Worm (Caenorhabditis elegans) whole organism, mixed stage, embryonic: Measurements from ENCODE around the gene ZK105.5.

Experiments used
- M03D4.4 ChIP-seq: sonication (generic microtip); optimal IDR thresholded peaks from 2 replicates; lab custom pipeline; 2017; ENCODE audit warnings: mild to moderate bottlenecking, missing genetic modification characterization, missing compliant biosample characterization
- bed-3 ChIP-seq: fragments of 200-800 bp; sonication (Bioruptor generic); optimal IDR thresholded peaks from 3 replicates; lab custom pipeline; 2018; ENCODE audit warnings: mild to moderate bottlenecking, missing genetic modification characterization, moderate library complexity, missing compliant biosample characterization
- blmp-1 ChIP-seq: fragments of 150-350 bp; optimal IDR thresholded peaks from 2 replicates; lab custom pipeline; 2014; ENCODE audit warnings: missing biosample characterization, missing genetic modification characterization
- ceh-39 ChIP-seq: fragments of 150-350 bp; optimal IDR thresholded peaks from 2 replicates; lab custom pipeline; 2014; ENCODE audit warnings: missing biosample characterization, missing genetic modification characterization
- ceh-43 ChIP-seq: fragments of 200-800 bp; sonication (Bioruptor generic); optimal IDR thresholded peaks from 2 replicates; lab custom pipeline; 2018; ENCODE audit warnings: mild to moderate bottlenecking, missing genetic modification characterization, moderate library complexity, missing compliant biosample characterization
- ceh-83 ChIP-seq: fragments of 200-800 bp; sonication (Bioruptor generic); optimal IDR thresholded peaks from 2 replicates; lab custom pipeline; 2018; ENCODE audit warnings: mild to moderate bottlenecking, missing genetic modification characterization, missing compliant biosample characterization
- ces-1 ChIP-seq: fragments of 150-350 bp; optimal IDR thresholded peaks from 2 replicates; lab custom pipeline; 2014; ENCODE audit warnings: missing biosample characterization, missing genetic modification reagents, missing genetic modification characterization
- drap-1 ChIP-seq: fragments of 200-800 bp; sonication (Bioruptor generic); optimal IDR thresholded peaks from 3 replicates; lab custom pipeline; 2018; ENCODE audit warnings: mild to moderate bottlenecking, missing genetic modification characterization, missing compliant biosample characterization
- elt-1 ChIP-seq: sonication (generic microtip); optimal IDR thresholded peaks from 2 replicates; lab custom pipeline; 2017; ENCODE audit warnings: missing genetic modification characterization, mild to moderate bottlenecking, missing compliant biosample characterization, antibody characterized with exemption, moderate library complexity, borderline replicate concordance; ENCODE audit not compliant: insufficient read depth
- flh-1 ChIP-seq: fragments of 200-800 bp; sonication (Bioruptor generic); optimal IDR thresholded peaks from 2 replicates; lab custom pipeline; 2018; ENCODE audit warnings: mild to moderate bottlenecking, missing genetic modification characterization, moderate library complexity, missing compliant biosample characterization
- ham-2 ChIP-seq: fragments of 200-800 bp; sonication (Bioruptor generic); optimal IDR thresholded peaks from 2 replicates; lab custom pipeline; 2018; ENCODE audit warnings: mild to moderate bottlenecking, missing genetic modification characterization, missing compliant biosample characterization
- hlh-1 ChIP-seq: fragments of 150-350 bp; optimal IDR thresholded peaks from 2 replicates; lab custom pipeline; 2014; ENCODE audit warnings: missing biosample characterization, missing genetic modification reagents, missing genetic modification characterization
- lin-13 ChIP-seq: fragments of 150-350 bp; optimal IDR thresholded peaks from 2 replicates; lab custom pipeline; 2014; ENCODE audit warnings: missing biosample characterization, missing genetic modification characterization
- lin-32 ChIP-seq: fragments of 200-800 bp; sonication (Bioruptor generic); optimal IDR thresholded peaks from 2 replicates; lab custom pipeline; 2018; ENCODE audit warnings: mild to moderate bottlenecking, missing genetic modification characterization, missing compliant biosample characterization
- lsy-2 ChIP-seq: fragments of 150-350 bp; optimal IDR thresholded peaks from 2 replicates; lab custom pipeline; 2014; ENCODE audit warnings: missing biosample characterization, missing genetic modification characterization
- mab-5 ChIP-seq: fragments of 150-350 bp; optimal IDR thresholded peaks from 2 replicates; lab custom pipeline; 2014; ENCODE audit warnings: missing biosample characterization, missing genetic modification characterization
- mep-1 ChIP-seq: fragments of 150-350 bp; optimal IDR thresholded peaks from 2 replicates; lab custom pipeline; 2017; ENCODE audit warnings: missing biosample characterization, missing genetic modification reagents, missing genetic modification characterization, inconsistent platforms
- mls-2 ChIP-seq: sonication (generic microtip); optimal IDR thresholded peaks from 2 replicates; lab custom pipeline; 2016; ENCODE audit warnings: mild to moderate bottlenecking, missing genetic modification characterization, moderate library complexity, missing compliant biosample characterization
- nhr-12 ChIP-seq: fragments of 150-350 bp; optimal IDR thresholded peaks from 2 replicates; lab custom pipeline; 2014; ENCODE audit warnings: missing biosample characterization, missing genetic modification characterization
- nhr-2 ChIP-seq: fragments of 150-350 bp; optimal IDR thresholded peaks from 2 replicates; lab custom pipeline; 2014; ENCODE audit warnings: missing biosample characterization, missing genetic modification characterization
- nhr-237 ChIP-seq: fragments of 150-350 bp; optimal IDR thresholded peaks from 2 replicates; lab custom pipeline; 2014; ENCODE audit warnings: missing biosample characterization, missing genetic modification characterization
- nhr-28 ChIP-seq: fragments of 150-350 bp; optimal IDR thresholded peaks from 2 replicates; lab custom pipeline; 2014; ENCODE audit warnings: missing biosample characterization, missing genetic modification characterization
- nhr-76 ChIP-seq: sonication (generic microtip); optimal IDR thresholded peaks from 2 replicates; lab custom pipeline; 2017; ENCODE audit warnings: missing biosample characterization, missing genetic modification characterization
- pha-4 ChIP-seq: fragments of 150-350 bp; optimal IDR thresholded peaks from 2 replicates; lab custom pipeline; 2018; ENCODE audit warnings: missing biosample characterization, missing genetic modification reagents, missing genetic modification characterization
- snpc-4 ChIP-seq: fragments of 150-350 bp; optimal IDR thresholded peaks from 2 replicates; lab custom pipeline; 2014; ENCODE audit warnings: missing biosample characterization, missing genetic modification characterization
- sptf-1 ChIP-seq: sonication (generic microtip); optimal IDR thresholded peaks from 2 replicates; lab custom pipeline; 2017; ENCODE audit warnings: mild to moderate bottlenecking, missing genetic modification characterization, moderate library complexity, missing compliant biosample characterization
- tbx-8 ChIP-seq: fragments of 200-800 bp; sonication (Bioruptor generic); optimal IDR thresholded peaks from 2 replicates; lab custom pipeline; 2018; ENCODE audit warnings: mild to moderate bottlenecking, missing genetic modification characterization, moderate library complexity, missing compliant biosample characterization
- unc-120 ChIP-seq: sonication (generic microtip); optimal IDR thresholded peaks from 2 replicates; lab custom pipeline; 2017; ENCODE audit warnings: missing genetic modification characterization, missing compliant biosample characterization; ENCODE audit not compliant: poor library complexity, severe bottlenecking
- unc-39 ChIP-seq: fragments of 150-350 bp; optimal IDR thresholded peaks from 2 replicates; lab custom pipeline; 2014; ENCODE audit warnings: missing biosample characterization, missing genetic modification characterization
- unc-62 ChIP-seq: fragments of 150-350 bp; optimal IDR thresholded peaks from 2 replicates; lab custom pipeline; 2014; ENCODE audit warnings: missing biosample characterization, missing genetic modification reagents, missing genetic modification characterization
- zip-8 ChIP-seq: fragments of 150-350 bp; optimal IDR thresholded peaks from 2 replicates; lab custom pipeline; 2014; ENCODE audit warnings: missing biosample characterization, missing genetic modification characterization
- ztf-11 ChIP-seq: fragments of 150-350 bp; optimal IDR thresholded peaks from 2 replicates; lab custom pipeline; 2014; ENCODE audit warnings: missing biosample characterization, missing genetic modification characterization

The ZK105.5 gene

DNA sequence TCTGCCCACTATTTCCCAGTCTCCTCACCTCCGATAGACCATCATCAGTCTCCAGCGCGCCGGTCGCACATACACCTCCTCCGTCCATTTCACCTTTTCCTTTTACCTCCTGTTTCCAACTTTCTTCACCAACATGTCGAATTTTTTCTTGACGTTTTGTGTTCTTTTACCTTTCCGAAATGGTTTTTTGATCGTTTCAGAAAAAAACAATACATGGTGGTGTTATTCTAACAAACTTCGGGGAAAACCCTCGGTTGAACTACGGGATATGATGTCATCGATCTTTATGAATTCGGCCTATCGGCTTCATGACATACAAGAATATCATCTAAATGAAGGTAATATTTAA, 11.1 kb upstream of the ZK105.5 start, which contains the start of gene Y97E10C.1:
Gene Y97E10C.1 (plus strand): TSS at position 201 of the 349 bp plus-strand sequence.
- TF ChIP-seq ham-2 (no peak), nhr-12 (no peak), pha-4 (no peak), mep-1 (tag; lab: Kevin White, UChicago) (no peak), bed-3 (GFP tag; lab: Kevin White, UChicago) (no peak), mls-2 (tag; lab: Kevin White, UChicago) (no peak), lin-32 (GFP tag; lab: Kevin White, UChicago) (no peak), unc-62 (GFP tag; lab: Kevin White, UChicago) (no peak), tbx-8 (GFP tag; lab: Kevin White, UChicago) (no peak), ceh-43 (GFP tag; lab: Kevin White, UChicago) (no peak), blmp-1 (tag; lab: Kevin White, UChicago) (no peak), nhr-2 (tag; lab: Kevin White, UChicago) (no peak), lsy-2 (no peak), ces-1 (no peak), zip-8 (tag; lab: Kevin White, UChicago) (no peak), unc-39 (tag; lab: Kevin White, UChicago) (no peak), ceh-39 (no peak), ceh-83 (no peak), nhr-76 (tag; lab: Kevin White, UChicago) (no peak)

DNA sequence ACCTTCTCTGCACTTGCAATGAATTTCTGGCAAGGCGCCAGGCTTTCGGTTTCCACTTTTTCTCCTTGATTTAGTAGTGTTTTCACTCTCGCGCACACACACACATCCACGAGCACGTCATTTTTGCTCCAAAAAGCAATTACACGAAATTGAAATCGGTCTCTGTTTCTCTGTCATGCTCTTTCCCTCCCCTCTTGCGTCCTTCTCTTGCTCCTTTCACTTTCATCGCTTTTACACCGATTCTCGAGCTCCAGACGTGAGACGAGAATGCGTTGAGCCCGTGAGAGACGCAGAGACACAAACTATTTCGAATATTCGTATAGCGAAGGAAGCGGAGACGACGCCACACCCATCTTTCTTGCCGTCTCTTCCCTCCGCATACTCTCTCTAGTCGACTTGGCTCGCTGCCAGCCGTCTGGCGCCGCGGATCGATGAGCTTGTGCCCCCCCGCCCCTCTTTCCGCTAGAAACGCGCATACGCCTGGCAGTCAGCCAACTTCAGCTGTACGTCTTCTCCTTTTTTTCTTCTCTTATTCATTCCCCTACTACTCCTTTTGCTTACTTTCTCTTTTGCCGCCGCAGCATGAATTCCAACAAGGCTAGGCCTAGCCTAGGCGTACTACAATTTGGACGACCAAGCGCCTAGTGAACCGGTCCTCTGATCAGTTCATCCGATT, 10.6 kb upstream of the ZK105.5 start:
- TF ChIP-seq ces-1: peak; percentile 93
- TF ChIP-seq mls-2 (tag; lab: Kevin White, UChicago): peak; percentile 58
- TF ChIP-seq mab-5 (tag; lab: Kevin White, UChicago): peak; percentile 49
- TF ChIP-seq ham-2: peak; percentile 64
- TF ChIP-seq tbx-8 (GFP tag; lab: Kevin White, UChicago): no peak
- peak; percentile 50 for TF ChIP-seq blmp-1 (tag; lab: Kevin White, UChicago)
- peak; percentile 12 for TF ChIP-seq sptf-1 (tag; lab: Kevin White, UChicago)
- no peak for TF ChIP-seq unc-39 (tag; lab: Kevin White, UChicago)
- no peak for TF ChIP-seq hlh-1 (tag; lab: Kevin White, UChicago)
- TF ChIP-seq unc-120: peak; percentile 97
- peak; percentile 5 for TF ChIP-seq lsy-2
- TF ChIP-seq pha-4: peak; percentile 16
- no peak for TF ChIP-seq drap-1
- TF ChIP-seq, all 35 proteins: peak for 9

ce11 chrV:7726927-7727326, 9.4 kb upstream of the ZK105.5 start:
- no peak for TF ChIP-seq nhr-28 (tag; lab: Kevin White, UChicago)
- TF ChIP-seq blmp-1 (tag; lab: Kevin White, UChicago): no peak
- TF ChIP-seq ztf-11 (tag; lab: Kevin White, UChicago): no peak
- TF ChIP-seq unc-62 (GFP tag; lab: Kevin White, UChicago): no peak
- no peak for TF ChIP-seq lsy-2
- TF ChIP-seq zip-8 (tag; lab: Kevin White, UChicago): no peak
- no peak for TF ChIP-seq bed-3 (GFP tag; lab: Kevin White, UChicago)
- TF ChIP-seq hlh-1 (tag; lab: Kevin White, UChicago): no peak
- no peak for TF ChIP-seq unc-39 (tag; lab: Kevin White, UChicago)
- no peak for TF ChIP-seq M03D4.4 (tag; lab: Kevin White, UChicago)
- no peak for TF ChIP-seq ceh-39
- TF ChIP-seq ces-1: no peak
- no peak for TF ChIP-seq nhr-12

DNA sequence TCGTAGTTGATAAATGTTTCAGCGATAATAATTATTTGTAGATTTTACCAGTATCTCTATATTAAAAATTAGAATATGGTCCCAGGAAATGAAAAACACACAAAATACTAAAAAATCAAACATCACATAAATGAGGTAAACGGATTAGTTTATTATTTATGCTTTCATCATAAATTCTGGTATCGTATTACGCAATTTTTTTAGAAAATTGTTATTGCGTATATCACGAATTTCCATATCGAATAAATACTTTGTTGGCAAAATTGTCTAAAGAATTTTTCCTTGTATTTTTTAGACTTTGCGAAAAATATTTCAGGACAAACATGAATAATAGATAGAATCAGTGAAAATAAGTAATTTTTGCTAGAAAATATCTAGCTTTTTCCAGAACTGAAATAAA, 8.7 kb upstream of the ZK105.5 start:
- TF ChIP-seq nhr-76 (tag; lab: Kevin White, UChicago) (no peak), zip-8 (tag; lab: Kevin White, UChicago) (peak; percentile 68)

DNA sequence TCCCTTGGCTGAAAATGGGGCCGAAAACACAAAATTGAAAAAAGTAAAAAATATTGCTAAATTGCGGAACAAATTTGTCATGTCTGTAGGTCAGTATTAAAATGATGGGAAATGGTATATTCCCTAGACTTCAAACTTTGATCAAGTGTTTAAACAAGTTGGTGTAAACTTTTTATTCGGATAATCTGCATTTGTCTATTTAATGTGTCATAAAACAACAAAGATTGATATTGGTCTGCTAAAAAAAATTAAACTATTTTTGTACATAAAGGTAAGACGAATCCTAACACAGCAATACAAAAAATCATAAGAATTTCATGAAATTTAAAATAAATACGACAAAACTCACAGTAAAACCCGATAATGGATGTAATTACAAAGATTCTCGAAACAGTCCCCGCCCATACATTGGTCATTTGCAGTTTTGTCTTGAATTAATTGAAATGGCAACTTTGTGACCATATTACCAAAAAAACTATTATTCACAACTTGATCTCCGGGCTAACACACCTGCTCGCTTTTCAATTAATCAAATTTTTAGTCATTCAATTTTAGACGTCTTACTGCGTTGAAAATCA, 6.5 kb upstream of the ZK105.5 start, which contains the start of the genes ZK105.6 and ZK105.8:
Gene ZK105.6 (minus strand): TSS at position 101 of the 578 bp plus-strand sequence.
Gene ZK105.8 (plus strand): TSS at position 528 of the 578 bp plus-strand sequence.
- TF ChIP-seq nhr-2 (tag; lab: Kevin White, UChicago) (no peak), ceh-83 (no peak), ces-1 (peak; percentile 16)

DNA sequence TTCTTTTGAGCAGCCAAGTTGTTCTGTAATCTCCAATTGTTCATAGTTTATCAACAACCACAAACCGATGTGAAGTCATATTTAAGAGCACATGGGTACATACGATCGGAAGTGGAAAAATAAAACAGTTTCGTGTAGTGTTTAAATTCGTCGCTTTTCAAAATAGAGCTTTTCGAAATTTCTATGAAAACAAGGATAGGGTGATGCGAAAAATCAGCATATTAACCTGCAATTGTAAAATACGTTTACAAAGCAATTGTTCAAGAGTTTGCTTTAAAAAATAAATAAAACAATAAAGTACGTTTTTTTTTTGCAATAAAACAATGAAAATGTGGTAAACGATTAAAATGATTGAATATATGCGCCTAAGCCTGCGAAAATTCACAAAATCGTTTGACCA, 4.4 kb upstream of the ZK105.5 start, which contains the start of gene ZK105.14:
Gene ZK105.14 (minus strand): TSS at position 101 of the 400 bp plus-strand sequence.
- no peak for TF ChIP-seq nhr-2 (tag; lab: Kevin White, UChicago)
- TF ChIP-seq pha-4: no peak
- TF ChIP-seq flh-1 (GFP tag; lab: Kevin White, UChicago): no peak
- TF ChIP-seq ceh-39: no peak
- no peak for TF ChIP-seq unc-39 (tag; lab: Kevin White, UChicago)
- TF ChIP-seq sptf-1 (tag; lab: Kevin White, UChicago): no peak
- no peak for TF ChIP-seq blmp-1 (tag; lab: Kevin White, UChicago)
- TF ChIP-seq elt-1 (tag; lab: Kevin White, UChicago): no peak
- TF ChIP-seq ceh-43 (GFP tag; lab: Kevin White, UChicago): no peak
- TF ChIP-seq lin-13: no peak
- TF ChIP-seq unc-120: no peak
- no peak for TF ChIP-seq ces-1
- TF ChIP-seq snpc-4 (tag; lab: Kevin White, UChicago): no peak
- TF ChIP-seq nhr-76 (tag; lab: Kevin White, UChicago): no peak
- no peak for TF ChIP-seq nhr-12
- TF ChIP-seq M03D4.4 (tag; lab: Kevin White, UChicago): no peak
- TF ChIP-seq drap-1: no peak
- TF ChIP-seq nhr-237 (tag; lab: Kevin White, UChicago): no peak
- no peak for TF ChIP-seq bed-3 (GFP tag; lab: Kevin White, UChicago)
- no peak for TF ChIP-seq zip-8 (tag; lab: Kevin White, UChicago)
